Worm (Caenorhabditis elegans) whole organism, L2 larva: ENCODE measurements around the gene ins-34.

Experiments
- alr-1 ChIP-seq: fragments of 150-350 bp; optimal IDR thresholded peaks from 2 replicates; lab custom pipeline; 2014; ENCODE audit warnings: missing biosample characterization, missing genetic modification characterization
- ama-1 ChIP-seq: fragments of 150-350 bp; optimal IDR thresholded peaks from 2 replicates; lab custom pipeline; 2018; ENCODE audit warnings: inconsistent platforms
- ceh-82 ChIP-seq: fragments of 150-350 bp; optimal IDR thresholded peaks from 2 replicates; lab custom pipeline; 2014; ENCODE audit warnings: missing biosample characterization, missing genetic modification characterization
- dmd-4 ChIP-seq: sonication (generic microtip); optimal IDR thresholded peaks from 2 replicates; lab custom pipeline; 2017; ENCODE audit warnings: missing biosample characterization, missing genetic modification characterization
- lin-11 ChIP-seq: fragments of 150-350 bp; sonication (generic microtip); optimal IDR thresholded peaks from 2 replicates; lab custom pipeline; 2014; ENCODE audit warnings: missing biosample characterization, missing genetic modification characterization, inconsistent platforms, mixed read lengths
- mdl-1 ChIP-seq, 2 experiments: fragments of 150-350 bp in 1 of 2; sonication (generic microtip) in 1 of 2; optimal IDR thresholded peaks; 2 replicates each; lab custom pipeline; 2017; ENCODE audit warnings: missing biosample characterization in 2 of 2, missing genetic modification characterization in 2 of 2
- nhr-12 ChIP-seq: fragments of 150-350 bp; optimal IDR thresholded peaks from 2 replicates; lab custom pipeline; 2014; ENCODE audit warnings: missing biosample characterization, missing genetic modification characterization
- nhr-23 ChIP-seq: fragments of 150-350 bp; optimal IDR thresholded peaks from 2 replicates; lab custom pipeline; 2014; ENCODE audit warnings: missing biosample characterization, missing genetic modification reagents, missing genetic modification characterization
- nhr-6 ChIP-seq: fragments of 150-350 bp; optimal IDR thresholded peaks from 2 replicates; lab custom pipeline; 2014; ENCODE audit warnings: missing biosample characterization, missing genetic modification characterization
- skn-1 ChIP-seq: sonication (generic microtip); optimal IDR thresholded peaks from 2 replicates; lab custom pipeline; 2017; ENCODE audit warnings: missing biosample characterization, missing genetic modification characterization
- snpc-4 ChIP-seq: fragments of 150-350 bp; optimal IDR thresholded peaks from 2 replicates; lab custom pipeline; 2014; ENCODE audit warnings: missing biosample characterization, missing genetic modification characterization
- unc-62 ChIP-seq: fragments of 150-350 bp; optimal IDR thresholded peaks from 2 replicates; lab custom pipeline; 2014; ENCODE audit warnings: missing biosample characterization, missing genetic modification reagents, missing genetic modification characterization
- ztf-11 ChIP-seq: sonication (generic microtip); optimal IDR thresholded peaks from 2 replicates; lab custom pipeline; 2017; ENCODE audit warnings: missing biosample characterization, missing genetic modification characterization

DNA sequence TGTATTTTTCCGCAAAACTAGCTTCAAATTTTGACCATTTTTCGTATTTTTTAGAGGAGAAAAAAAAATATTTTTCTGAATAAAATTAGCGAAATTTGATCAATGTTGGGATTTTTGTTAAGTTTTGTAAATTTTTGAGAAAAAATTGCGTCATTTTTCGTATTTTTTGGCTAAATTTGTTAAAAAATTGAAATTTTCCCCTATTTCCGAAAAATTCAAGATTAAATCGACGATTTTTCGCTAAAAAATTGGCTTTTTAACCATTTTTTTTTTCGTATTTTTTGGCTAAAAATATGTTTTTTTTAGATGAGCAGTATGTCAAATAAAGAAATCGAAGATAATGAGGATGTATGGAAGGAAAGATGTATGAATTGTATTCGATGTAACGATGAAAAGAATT, 29.2 kb upstream of the ins-34 start, which contains the start of gene cfp-1:
- no peak for TF ChIP-seq dmd-4 (tag; lab: Kevin White, UChicago)
- TF ChIP-seq snpc-4 (tag; lab: Kevin White, UChicago) = no peak
- no peak for TF ChIP-seq lin-11 (tag; lab: Kevin White, UChicago)
- no peak for TF ChIP-seq nhr-6
- no peak for TF ChIP-seq ama-1 (lab: Kevin White, UChicago)
- TF ChIP-seq ztf-11 (tag; lab: Kevin White, UChicago) = no peak
- no peak for TF ChIP-seq unc-62 (GFP tag; lab: Kevin White, UChicago)
- no peak for TF ChIP-seq mdl-1 (tag; optimal IDR thresholded peaks at IDR 0.05; lab: Kevin White, UChicago)
- no peak for TF ChIP-seq ceh-82
- no peak for TF ChIP-seq skn-1
- TF ChIP-seq nhr-23 (tag; lab: Kevin White, UChicago) = no peak
- no peak for TF ChIP-seq nhr-12 (tag; lab: Kevin White, UChicago)
- no peak for TF ChIP-seq alr-1
